Worm (Caenorhabditis elegans): ENCODE results near the gene msp-113.
"Not testable (repeated sequence)": the region's sequence is repeated elsewhere in the genome, so short reads cannot be mapped to it uniquely, and the experiment has no call there.

The msp-113 gene

ce11 chrIV:5287190-5287589 lies 10.6 kb upstream of the msp-113 start:
- TF ChIP-seq odd-2 (tag; optimal IDR thresholded peaks at IDR 0.05), result no peak
- no peak for TF ChIP-seq unc-42 (tag; optimal IDR thresholded peaks at IDR 0.05)
- no peak for TF ChIP-seq T23F11.4 (GFP tag; optimal IDR thresholded peaks at IDR 0.05)
- no peak for TF ChIP-seq unc-86 (tag; optimal IDR thresholded peaks at IDR 0.05)
- TF ChIP-seq ceh-48 (tag; optimal IDR thresholded peaks at IDR 0.05), result no peak

- TF ChIP-seq ceh-14 (tag; optimal IDR thresholded peaks at IDR 0.05) (no peak), fkh-6 (tag; optimal IDR thresholded peaks at IDR 0.05) (no peak), zip-5 (tag; optimal IDR thresholded peaks at IDR 0.05) (no peak)
Measured at ce11 chrIV:5288932-5289331, 8.8 kb upstream of the msp-113 start.

ce11 chrIV:5290547-5290946 lies 7.2 kb upstream of the msp-113 start, which contains the start of gene nlp-47:
Gene nlp-47 (plus strand): TSS chrIV:5290847.
- no peak for TF ChIP-seq ceh-48 (tag; optimal IDR thresholded peaks at IDR 0.05)
- TF ChIP-seq ceh-31 (tag; optimal IDR thresholded peaks at IDR 0.05), result no peak
- no peak for TF ChIP-seq ceh-19 (GFP tag; optimal IDR thresholded peaks at IDR 0.05)
- no peak for TF ChIP-seq unc-55 (GFP tag; optimal IDR thresholded peaks at IDR 0.05)

- TF ChIP-seq pha-2 (tag; optimal IDR thresholded peaks at IDR 0.05), result no peak
Measured at ce11 chrIV:5291207-5291606, 6.6 kb upstream of the msp-113 start.

ce11 chrIV:5294467-5294866 lies 3.3 kb upstream of the msp-113 start:
- TF ChIP-seq mec-3 (tag; optimal IDR thresholded peaks at IDR 0.05; ENCODE audit: borderline replicate concordance), result no peak
- no peak for TF ChIP-seq K09A11.1 (tag; optimal IDR thresholded peaks at IDR 0.05; ENCODE audit: insufficient read depth)
- TF ChIP-seq ceh-24 (tag; optimal IDR thresholded peaks at IDR 0.05), result no peak

- not testable (repeated sequence) for TF ChIP-seq dve-1, gmeb-2, ceh-24 (tag; optimal IDR thresholded peaks at IDR 0.05)
Measured at ce11 chrIV:5295240-5295639, 2.5 kb upstream of the msp-113 start, which contains the start of gene msp-51. Gene msp-51 (minus strand): TSS chrIV:5295340.

- TF ChIP-seq gmeb-2 (tag; optimal IDR thresholded peaks at IDR 0.05) (no peak), pha-2 (tag; optimal IDR thresholded peaks at IDR 0.05) (no peak), ama-1 (optimal IDR thresholded peaks at IDR 0.05) (no peak), mec-3 (tag; optimal IDR thresholded peaks at IDR 0.05; ENCODE audit: borderline replicate concordance) (no peak), ceh-30 (tag; optimal IDR thresholded peaks at IDR 0.05) (no peak), ceh-31 (tag; optimal IDR thresholded peaks at IDR 0.05) (no peak), madf-2 (tag; optimal IDR thresholded peaks at IDR 0.05) (no peak), eyg-1 (tag; optimal IDR thresholded peaks at IDR 0.05) (no peak), ceh-45 (GFP tag; IDR thresholded peaks at IDR 0.05) (no peak), ztf-16 (tag; optimal IDR thresholded peaks at IDR 0.05) (no peak), syd-9 (tag; optimal IDR thresholded peaks at IDR 0.05) (no peak), K02D7.2 (tag; optimal IDR thresholded peaks at IDR 0.05) (no peak), pat-9 (tag; optimal IDR thresholded peaks at IDR 0.05) (no peak), Y22D7AL.16 (tag; optimal IDR thresholded peaks at IDR 0.05) (no peak), sox-4 (tag; optimal IDR thresholded peaks at IDR 0.05) (no peak), hlh-13 (GFP tag; optimal IDR thresholded peaks at IDR 0.05) (no peak), tbx-2 (tag; optimal IDR thresholded peaks at IDR 0.05) (no peak), hlh-6 (tag; optimal IDR thresholded peaks at IDR 0.05) (no peak)
Measured at ce11 chrIV:5303030-5303429, 5.3 kb downstream of the msp-113 start, which contains the start of gene ZK354.7. Gene ZK354.7 (minus strand): TSS chrIV:5303130.

All from whole organism, late embryonic.